Fruit fly (Drosophila melanogaster) whole organism, embryonic: ENCODE measurements around the gene CG9497.

Experiments used
- Bteb2 ChIP-seq: fragments of 200-800 bp; sonication (Bioruptor generic); optimal IDR thresholded peaks from 2 replicates; lab custom pipeline; 2016; ENCODE audit warnings: missing biosample characterization, missing genetic modification characterization
- CG10959 ChIP-seq: fragments of 200-800 bp; sonication (Bioruptor generic); IDR thresholded peaks from 2 replicates; pipeline ENCODE4 v1.3.6; 2022; ENCODE audit warnings: missing biosample characterization, missing genetic modification characterization
- CG10979 ChIP-seq: fragments of 200-800 bp; sonication (Bioruptor generic); optimal IDR thresholded peaks from 2 replicates; lab custom pipeline; 2018; ENCODE audit warnings: missing biosample characterization, mild to moderate bottlenecking, missing genetic modification characterization, moderate library complexity
- CG12071 ChIP-seq: fragments of 200-800 bp; sonication (Bioruptor generic); optimal IDR thresholded peaks from 3 replicates; lab custom pipeline; 2018; ENCODE audit warnings: missing biosample characterization, mild to moderate bottlenecking, missing genetic modification characterization
- CG13624 ChIP-seq: fragments of 200-800 bp; sonication (Bioruptor generic); optimal IDR thresholded peaks from 2 replicates; lab custom pipeline; 2016; ENCODE audit warnings: missing biosample characterization, missing genetic modification characterization
- CG13775 ChIP-seq: fragments of 200-800 bp; sonication (Bioruptor generic); optimal IDR thresholded peaks from 3 replicates; lab custom pipeline; 2017; ENCODE audit warnings: missing biosample characterization, mild to moderate bottlenecking, missing genetic modification characterization
- CG15269 ChIP-seq: fragments of 200-800 bp; sonication (Bioruptor generic); optimal IDR thresholded peaks from 2 replicates; lab custom pipeline; 2018; ENCODE audit warnings: missing biosample characterization, mild to moderate bottlenecking, missing genetic modification characterization, moderate library complexity
- CG17912 ChIP-seq: fragments of 200-800 bp; sonication (Bioruptor generic); optimal IDR thresholded peaks from 2 replicates; lab custom pipeline; 2018; ENCODE audit warnings: missing biosample characterization, mild to moderate bottlenecking, missing genetic modification characterization
- CG18476 ChIP-seq: fragments of 200-800 bp; sonication (Bioruptor generic); optimal IDR thresholded peaks from 2 replicates; lab custom pipeline; 2016; ENCODE audit warnings: missing biosample characterization, mild to moderate bottlenecking, missing genetic modification characterization
- CG2199 ChIP-seq: fragments of 200-800 bp; sonication (Bioruptor generic); IDR thresholded peaks from 3 replicates; pipeline ENCODE4 v1.3.6; 2022; ENCODE audit warnings: missing biosample characterization, missing genetic modification characterization
- CG2712 ChIP-seq: fragments of 200-800 bp; optimal IDR thresholded peaks from 3 replicates; lab custom pipeline; 2019; ENCODE audit warnings: missing biosample characterization, mild to moderate bottlenecking, missing genetic modification characterization, moderate library complexity
- CG30020 ChIP-seq: fragments of 200-800 bp; optimal IDR thresholded peaks from 2 replicates; lab custom pipeline; 2019; ENCODE audit warnings: missing biosample characterization, mild to moderate bottlenecking, missing genetic modification characterization, moderate library complexity
- CG33213 ChIP-seq: fragments of 200-800 bp; sonication (Bioruptor generic); optimal IDR thresholded peaks from 3 replicates; lab custom pipeline; 2016; ENCODE audit warnings: missing biosample characterization, missing genetic modification characterization
- CG4282 ChIP-seq: fragments of 200-800 bp; sonication (Bioruptor generic); optimal IDR thresholded peaks from 2 replicates; lab custom pipeline; 2016; ENCODE audit warnings: missing biosample characterization, missing genetic modification characterization
- CG6813 ChIP-seq: fragments of 200-800 bp; sonication (Bioruptor generic); optimal IDR thresholded peaks from 2 replicates; lab custom pipeline; 2017; ENCODE audit warnings: missing biosample characterization, missing genetic modification characterization, mild to moderate bottlenecking, moderate library complexity, missing genetic modification reagents
- CG7745 ChIP-seq: fragments of 200-800 bp; sonication (Bioruptor generic); optimal IDR thresholded peaks from 2 replicates; lab custom pipeline; 2018; ENCODE audit warnings: missing biosample characterization, mild to moderate bottlenecking, missing genetic modification characterization, moderate library complexity
- CG8924 ChIP-seq: fragments of 200-800 bp; optimal IDR thresholded peaks from 3 replicates; lab custom pipeline; 2019; ENCODE audit warnings: missing biosample characterization, mild to moderate bottlenecking, missing genetic modification characterization, moderate library complexity
- CG9437 ChIP-seq: fragments of 200-800 bp; sonication (Bioruptor generic); optimal IDR thresholded peaks from 2 replicates; lab custom pipeline; 2018; ENCODE audit warnings: missing biosample characterization, mild to moderate bottlenecking, missing genetic modification characterization
- CG9609 ChIP-seq: fragments of 200-800 bp; sonication (Bioruptor generic); optimal IDR thresholded peaks from 3 replicates; lab custom pipeline; 2016; ENCODE audit warnings: missing biosample characterization, missing genetic modification characterization
- D ChIP-seq, 2 experiments: fragments of 200-800 bp in 1 of 2; fragments of >200 bp in 1 of 2; sonication (Bioruptor generic) in 1 of 2; optimal IDR thresholded peaks; 2 replicates in 1 of 2; 3 replicates in 1 of 2; lab custom pipeline; 2017; ENCODE audit warnings: mild to moderate bottlenecking in 1 of 2, missing biosample characterization in 1 of 2, missing genetic modification characterization in 1 of 2, missing genetic modification reagents in 1 of 2
- Dbx ChIP-seq: fragments of 200-800 bp; sonication (Bioruptor generic); IDR thresholded peaks from 3 replicates; pipeline ENCODE4 v1.3.6; 2022; ENCODE audit warnings: missing biosample characterization, missing genetic modification characterization
- Dek ChIP-seq: fragments of 200-800 bp; sonication (Bioruptor generic); optimal IDR thresholded peaks from 3 replicates; lab custom pipeline; 2019; ENCODE audit warnings: missing biosample characterization, mild to moderate bottlenecking, missing genetic modification characterization, moderate library complexity
- Dll ChIP-seq: fragments of 200-800 bp; sonication (Bioruptor generic); IDR thresholded peaks from 4 replicates; pipeline ENCODE4 v1.3.6; 2022; ENCODE audit warnings: missing biosample characterization, missing genetic modification characterization; ENCODE audit not compliant: partially characterized antibody
- Dref ChIP-seq: fragments of 200-800 bp; sonication (Bioruptor generic); IDR thresholded peaks from 2 replicates; pipeline ENCODE4 v1.3.6; 2022; ENCODE audit warnings: missing biosample characterization, missing genetic modification characterization
- Drgx ChIP-seq: fragments of 200-800 bp; sonication (Bioruptor generic); IDR thresholded peaks from 2 replicates; pipeline ENCODE4 v1.3.6; 2022; ENCODE audit warnings: missing biosample characterization, missing genetic modification characterization
- Hr3 ChIP-seq: fragments of 200-800 bp; sonication (Bioruptor generic); optimal IDR thresholded peaks from 3 replicates; lab custom pipeline; 2016; ENCODE audit warnings: missing biosample characterization, missing genetic modification characterization
- Mes4 ChIP-seq: fragments of 200-800 bp; sonication (Bioruptor generic); optimal IDR thresholded peaks from 2 replicates; lab custom pipeline; 2016; ENCODE audit warnings: missing biosample characterization, missing genetic modification characterization
- Oaz ChIP-seq: fragments of 200-800 bp; sonication (Bioruptor generic); IDR thresholded peaks from 2 replicates; pipeline ENCODE4 v1.3.6; 2022; ENCODE audit warnings: missing biosample characterization, missing genetic modification characterization
- Oli ChIP-seq: fragments of 200-800 bp; sonication (Bioruptor generic); optimal IDR thresholded peaks from 2 replicates; lab custom pipeline; 2018; ENCODE audit warnings: missing biosample characterization, mild to moderate bottlenecking, missing genetic modification characterization, moderate library complexity
- Sox100B ChIP-seq: fragments of 200-800 bp; sonication (Bioruptor generic); optimal IDR thresholded peaks from 3 replicates; lab custom pipeline; 2018; ENCODE audit warnings: missing biosample characterization, mild to moderate bottlenecking, missing genetic modification characterization
- Trl ChIP-seq, 3 experiments: fragments of >200 bp in 2 of 3; fragments of 200-800 bp in 1 of 3; sonication (Bioruptor generic) in 1 of 3; optimal IDR thresholded peaks; 2 replicates in 1 of 3; 3 replicates in 2 of 3; lab custom pipeline; 2016 to 2017; ENCODE audit warnings: missing biosample characterization in 1 of 3, missing genetic modification characterization in 1 of 3
- Usf ChIP-seq: fragments of 200-800 bp; sonication (Bioruptor generic); optimal IDR thresholded peaks from 2 replicates; lab custom pipeline; 2017; ENCODE audit warnings: missing genotype, missing biosample characterization, missing genetic modification characterization
- bcd ChIP-seq: fragments of 200-800 bp; sonication (Bioruptor generic); optimal IDR thresholded peaks from 2 replicates; lab custom pipeline; 2017; ENCODE audit warnings: missing biosample characterization, mild to moderate bottlenecking, missing genetic modification characterization
- dimm ChIP-seq: fragments of 200-800 bp; sonication (Bioruptor generic); IDR thresholded peaks from 2 replicates; pipeline ENCODE4 v1.3.6; 2022; ENCODE audit warnings: missing biosample characterization, missing genetic modification characterization
- grn ChIP-seq: fragments of 200-800 bp; sonication (Bioruptor generic); optimal IDR thresholded peaks from 3 replicates; lab custom pipeline; 2017; ENCODE audit warnings: missing biosample characterization, missing genetic modification characterization
- gro ChIP-seq: fragments of 200-800 bp; sonication (Bioruptor generic); optimal IDR thresholded peaks from 2 replicates; lab custom pipeline; 2016; ENCODE audit warnings: missing biosample characterization, missing genetic modification characterization
- gsb-n ChIP-seq: fragments of 200-800 bp; sonication (Bioruptor generic); optimal IDR thresholded peaks from 3 replicates; lab custom pipeline; 2018; ENCODE audit warnings: missing biosample characterization, mild to moderate bottlenecking, missing genetic modification characterization
- ind ChIP-seq: fragments of 200-800 bp; sonication (Bioruptor generic); optimal IDR thresholded peaks from 3 replicates; lab custom pipeline; 2016; ENCODE audit warnings: missing biosample characterization, missing genetic modification characterization
- lmd ChIP-seq: fragments of 200-800 bp; sonication (Bioruptor generic); IDR thresholded peaks from 2 replicates; pipeline ENCODE4 v1.3.6; 2022; ENCODE audit warnings: missing biosample characterization, missing genetic modification characterization
- maf-S ChIP-seq: fragments of 200-800 bp; sonication (Bioruptor generic); optimal IDR thresholded peaks from 2 replicates; lab custom pipeline; 2016; ENCODE audit warnings: missing biosample characterization, missing genetic modification characterization
- mam ChIP-seq: fragments of 200-800 bp; sonication (Bioruptor generic); optimal IDR thresholded peaks from 3 replicates; lab custom pipeline; 2016; ENCODE audit warnings: missing biosample characterization, missing genetic modification characterization
- pan ChIP-seq, 4 experiments: fragments of >200 bp in 3 of 4; fragments of 200-800 bp in 1 of 4; sonication (Bioruptor generic) in 1 of 4; optimal IDR thresholded peaks in 3 of 4; IDR thresholded peaks in 1 of 4; 2 replicates each; pipeline versions ENCODE4 v1.3.6 to Lab custom; 2017 to 2022; ENCODE audit warnings: missing biosample characterization in 2 of 4, missing genetic modification characterization in 2 of 4, mixed read lengths in 1 of 4
- pfk ChIP-seq: fragments of 200-800 bp; sonication (Bioruptor generic); optimal IDR thresholded peaks from 2 replicates; lab custom pipeline; 2018; ENCODE audit warnings: missing biosample characterization, mild to moderate bottlenecking, missing genetic modification characterization, moderate library complexity
- pho ChIP-seq: fragments of 200-800 bp; sonication (Bioruptor generic); optimal IDR thresholded peaks from 2 replicates; lab custom pipeline; 2016; ENCODE audit warnings: missing biosample characterization, missing genetic modification characterization
- repo ChIP-seq: fragments of 200-800 bp; sonication (Bioruptor generic); optimal IDR thresholded peaks from 2 replicates; lab custom pipeline; 2016; ENCODE audit warnings: missing biosample characterization, missing genetic modification characterization
- vfl ChIP-seq: fragments of 200-800 bp; sonication (Bioruptor generic); optimal IDR thresholded peaks from 2 replicates; lab custom pipeline; 2016; ENCODE audit warnings: missing biosample characterization, missing genetic modification characterization
- zen ChIP-seq: fragments of 200-800 bp; sonication (Bioruptor generic); optimal IDR thresholded peaks from 3 replicates; lab custom pipeline; 2018; ENCODE audit warnings: missing biosample characterization, mild to moderate bottlenecking, missing genetic modification characterization, moderate library complexity
- zf30C ChIP-seq: fragments of 200-800 bp; sonication (Bioruptor generic); optimal IDR thresholded peaks from 3 replicates; lab custom pipeline; 2018; ENCODE audit warnings: missing biosample characterization, mild to moderate bottlenecking, missing genetic modification characterization

The CG9497 gene

DNA sequence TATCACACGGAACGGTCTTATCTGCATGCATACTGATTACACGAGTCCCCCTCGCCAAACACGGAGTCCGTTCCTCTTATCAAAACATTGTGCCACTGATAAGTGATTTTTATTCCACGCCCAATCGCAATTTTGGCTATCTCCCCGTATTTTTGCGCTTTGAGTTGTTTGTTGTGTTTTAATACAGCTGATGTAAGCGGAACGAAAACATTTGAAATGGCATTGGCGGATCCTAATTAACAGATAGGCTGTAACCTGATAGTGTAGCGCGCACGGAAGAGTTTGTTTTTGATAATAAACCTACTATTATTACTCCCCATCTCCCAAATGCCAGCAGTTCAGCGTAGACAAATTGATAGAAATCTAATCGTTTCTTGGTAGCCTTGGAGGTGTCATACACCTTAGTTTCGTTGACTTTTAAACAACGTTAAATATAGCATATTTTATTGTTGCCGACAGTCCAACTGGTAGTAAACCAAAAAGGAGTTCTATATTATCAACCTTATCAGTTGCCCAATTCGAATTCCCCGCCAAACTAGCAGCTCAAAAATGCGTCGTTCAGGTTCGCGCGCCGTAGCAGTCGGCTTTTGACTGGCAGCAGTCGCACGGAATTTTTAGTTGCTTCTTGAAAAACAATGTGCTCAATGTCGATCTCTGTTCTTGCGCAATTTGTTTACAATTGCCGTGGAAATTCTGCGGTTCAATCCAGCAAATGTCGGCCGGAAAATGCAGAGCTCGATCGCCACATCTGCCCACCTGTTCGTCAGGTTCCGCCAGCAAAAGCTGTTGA is 4.9 kb downstream of the CG9497 start (continued):
- no peak for TF ChIP-seq maf-S (GFP tag; lab: Kevin White, UChicago)
- peak; percentile 16 for TF ChIP-seq CG33213 (GFP tag; lab: Kevin White, UChicago)
- TF ChIP-seq Mes4 (GFP tag; lab: Kevin White, UChicago) = no peak
- TF ChIP-seq CG13624 (GFP tag; lab: Kevin White, UChicago) = peak; percentile 62
- no peak for TF ChIP-seq CG30020 (tag; lab: Kevin White, UChicago)
- TF ChIP-seq grn (GFP tag; lab: Kevin White, UChicago) = peak; percentile 90
- peak; percentile 87 for TF ChIP-seq CG2199 (GFP tag; lab: Robert Waterston, UW)
- TF ChIP-seq gro (GFP tag; lab: Kevin White, UChicago) = no peak
- TF ChIP-seq Trl (optimal IDR thresholded peaks at IDR 0.05; lab: Kevin White, UChicago) = no peak
- TF ChIP-seq Trl (GFP tag; optimal IDR thresholded peaks at IDR 0.05; lab: Kevin White, UChicago) = no peak
- TF ChIP-seq mam = no peak
- TF ChIP-seq CG10979 (tag; lab: Kevin White, UChicago) = no peak
- no peak for TF ChIP-seq bcd
- no peak for TF ChIP-seq vfl
- TF ChIP-seq CG17912 (GFP tag; lab: Kevin White, UChicago) = peak; percentile 65
- no peak for TF ChIP-seq CG7745 (tag; lab: Kevin White, UChicago)
- TF ChIP-seq CG9437 = peak; percentile 40
- TF ChIP-seq Drgx (GFP tag; lab: Robert Waterston, UW) = no peak
- TF ChIP-seq CG2712 (tag; lab: Kevin White, UChicago) = peak; percentile 17
- no peak for TF ChIP-seq CG9609 (GFP tag; lab: Kevin White, UChicago)
- TF ChIP-seq Dbx = peak; percentile 48; the same call in 1 of the 3 replicates
- TF ChIP-seq zen (tag; lab: Kevin White, UChicago) = no peak
- TF ChIP-seq ind = no peak
- no peak for TF ChIP-seq Oaz
- no peak for TF ChIP-seq CG6813 (GFP tag; lab: Kevin White, UChicago)
- no peak for TF ChIP-seq gsb-n (tag; lab: Kevin White, UChicago)
- no peak for TF ChIP-seq CG12071 (GFP tag; lab: Kevin White, UChicago)
- TF ChIP-seq CG18476 (GFP tag; lab: Kevin White, UChicago) = no peak
- TF ChIP-seq CG13775 = no peak
- peak; percentile 44 for TF ChIP-seq Dref (GFP tag; lab: Robert Waterston, UW)
- no peak for TF ChIP-seq pan (optimal IDR thresholded peaks at IDR 0.05; lab: Kevin White, UChicago)
- no peak for TF ChIP-seq pan (GFP tag; optimal IDR thresholded peaks at IDR 0.05 in 1 of 2, IDR thresholded peaks at IDR 0.05 in 1 of 2)
- TF ChIP-seq pfk (GFP tag; lab: Kevin White, UChicago) = peak; percentile 13
- no peak for TF ChIP-seq Sox100B (GFP tag; lab: Kevin White, UChicago)
- TF ChIP-seq Hr3 (GFP tag; lab: Kevin White, UChicago) = no peak
- TF ChIP-seq CG15269 = no peak
- no peak for TF ChIP-seq Dll (GFP tag; lab: Robert Waterston, UW)
- peak; percentile 4 for TF ChIP-seq Dek
- no peak for TF ChIP-seq lmd (GFP tag; lab: Robert Waterston, UW)
- TF ChIP-seq CG4282 (GFP tag; lab: Kevin White, UChicago) = no peak
- TF ChIP-seq repo (GFP tag; lab: Kevin White, UChicago) = peak; percentile 9
- TF ChIP-seq zf30C = no peak
- TF ChIP-seq CG8924 (tag; lab: Kevin White, UChicago) = no peak
- TF ChIP-seq Usf (GFP tag; lab: Kevin White, UChicago) = no peak
- no peak for TF ChIP-seq dimm
- TF ChIP-seq CG10959 (GFP tag; lab: Robert Waterston, UW) = no peak
- no peak for TF ChIP-seq Oli (tag; lab: Kevin White, UChicago)
- TF ChIP-seq D (optimal IDR thresholded peaks at IDR 0.05; lab: Kevin White, UChicago) = no peak
- no peak for TF ChIP-seq D (GFP tag; optimal IDR thresholded peaks at IDR 0.05; lab: Kevin White, UChicago)
- TF ChIP-seq pho = no peak
- TF ChIP-seq Bteb2 (GFP tag; lab: Kevin White, UChicago) = no peak
